Worm (Caenorhabditis elegans) whole organism, L2 larva: Measurements from ENCODE around the gene T25C12.3.

Source experiments
- ama-1 ChIP-seq: fragments of 150-350 bp; optimal IDR thresholded peaks from 2 replicates; lab custom pipeline; 2018; ENCODE audit warnings: inconsistent platforms
- ceh-82 ChIP-seq: fragments of 150-350 bp; optimal IDR thresholded peaks from 2 replicates; lab custom pipeline; 2014; ENCODE audit warnings: missing biosample characterization, missing genetic modification characterization
- lsy-2 ChIP-seq, 2 experiments: fragments of 150-350 bp in 1 of 2; sonication (generic microtip) in 1 of 2; optimal IDR thresholded peaks; 2 replicates each; lab custom pipeline; 2014 to 2017; ENCODE audit warnings: missing biosample characterization in 2 of 2, missing genetic modification characterization in 2 of 2
- mdl-1 ChIP-seq, 2 experiments: fragments of 150-350 bp in 1 of 2; sonication (generic microtip) in 1 of 2; optimal IDR thresholded peaks; 2 replicates each; lab custom pipeline; 2017; ENCODE audit warnings: missing biosample characterization in 2 of 2, missing genetic modification characterization in 2 of 2
- unc-62 ChIP-seq: fragments of 150-350 bp; optimal IDR thresholded peaks from 2 replicates; lab custom pipeline; 2014; ENCODE audit warnings: missing biosample characterization, missing genetic modification reagents, missing genetic modification characterization
- ztf-11 ChIP-seq: sonication (generic microtip); optimal IDR thresholded peaks from 2 replicates; lab custom pipeline; 2017; ENCODE audit warnings: missing biosample characterization, missing genetic modification characterization

- TF ChIP-seq lsy-2 (tag; optimal IDR thresholded peaks at IDR 0.05; lab: Kevin White, UChicago), result no peak
- TF ChIP-seq ztf-11 (tag; lab: Kevin White, UChicago), result no peak
- TF ChIP-seq ceh-82 (tag; lab: Kevin White, UChicago), result no peak
- TF ChIP-seq ama-1 (lab: Kevin White, UChicago), result no peak
- no peak for TF ChIP-seq unc-62
- TF ChIP-seq mdl-1 (tag; optimal IDR thresholded peaks at IDR 0.05; lab: Kevin White, UChicago), result no peak
Observed at ce11 chrX:11534443-11534842, 34.6 kb upstream of the T25C12.3 start.
